Fruit fly (Drosophila melanogaster): ENCODE data around the gene polybromo.

polybromo gene

DNA sequence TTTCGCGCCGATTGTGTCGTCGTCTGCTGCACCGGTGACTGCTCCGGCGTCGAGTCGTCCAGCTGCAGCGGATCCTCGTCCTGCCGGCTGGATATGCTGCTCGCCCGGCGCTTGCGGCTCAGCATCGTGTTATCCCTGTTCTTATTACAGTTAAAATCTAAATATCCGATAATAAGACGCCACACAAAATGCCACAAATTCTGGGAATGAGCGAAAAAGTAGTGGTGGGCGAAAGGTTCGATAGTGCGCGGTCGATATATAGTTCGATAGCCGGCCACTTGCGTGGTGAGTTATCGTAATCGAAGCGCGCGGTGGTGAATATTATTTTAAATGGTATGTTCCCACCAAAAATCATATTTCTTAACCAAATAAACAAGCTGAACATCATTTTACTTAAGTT is at the start of gene polybromo (continued):
- TF ChIP-seq amos (GFP tag; IDR thresholded peaks at IDR 0.05; ENCODE audit: partially characterized antibody): peak; percentile 89
- no peak for TF ChIP-seq CG16779 (GFP tag; IDR thresholded peaks at IDR 0.05)
- no peak for TF ChIP-seq Rfx (GFP tag; IDR thresholded peaks at IDR 0.05)
- no peak for TF ChIP-seq wdn (GFP tag; IDR thresholded peaks at IDR 0.05)
- TF ChIP-seq lov (optimal IDR thresholded peaks at IDR 0.05): no peak
- TF ChIP-seq lov (GFP tag; IDR thresholded peaks at IDR 0.05): no peak
- TF ChIP-seq E2f1 (GFP tag; IDR thresholded peaks at IDR 0.05): peak; percentile 64
- TF ChIP-seq Hsf (GFP tag; optimal IDR thresholded peaks at IDR 0.05): no peak
- no peak for TF ChIP-seq zen (tag; optimal IDR thresholded peaks at IDR 0.05)
- TF ChIP-seq trem (tag; optimal IDR thresholded peaks at IDR 0.05): peak; percentile 51
- no peak for TF ChIP-seq ci (GFP tag; IDR thresholded peaks at IDR 0.05)
- no peak for TF ChIP-seq CG1233 (GFP tag; optimal IDR thresholded peaks at IDR 0.05)
- no peak for TF ChIP-seq pb (GFP tag; optimal IDR thresholded peaks at IDR 0.05)
- TF ChIP-seq CG8765 (GFP tag; IDR thresholded peaks at IDR 0.05): no peak
- TF ChIP-seq pnt (GFP tag; optimal IDR thresholded peaks at IDR 0.05): no peak
- no peak for TF ChIP-seq CG4360 (GFP tag; IDR thresholded peaks at IDR 0.05)
- TF ChIP-seq sisA (GFP tag; IDR thresholded peaks at IDR 0.05): no peak
- no peak for TF ChIP-seq H2.0 (GFP tag; IDR thresholded peaks at IDR 0.05)
- no peak for TF ChIP-seq CG11695 (GFP tag; IDR thresholded peaks at IDR 0.05)
- TF ChIP-seq CG16813 (GFP tag; IDR thresholded peaks at IDR 0.05; ENCODE audit: partially characterized antibody): peak; percentile 73
- no peak for TF ChIP-seq Trl (optimal IDR thresholded peaks at IDR 0.05)
- no peak for TF ChIP-seq Trl (GFP tag; optimal IDR thresholded peaks at IDR 0.05)
- no peak for TF ChIP-seq HmgD (GFP tag; optimal IDR thresholded peaks at IDR 0.05)
- TF ChIP-seq Oli (tag; optimal IDR thresholded peaks at IDR 0.05): no peak
- peak; percentile 76 for TF ChIP-seq MESR4 (GFP tag; optimal IDR thresholded peaks at IDR 0.05)
- no peak for TF ChIP-seq Antp (GFP tag; optimal IDR thresholded peaks at IDR 0.05)
- TF ChIP-seq CG10959 (GFP tag; IDR thresholded peaks at IDR 0.05): no peak
- no peak for TF ChIP-seq CG8290 (GFP tag; optimal IDR thresholded peaks at IDR 0.05)
- no peak for TF ChIP-seq CG8290 (tag; optimal IDR thresholded peaks at IDR 0.05)
- TF ChIP-seq CG34422 (GFP tag; IDR thresholded peaks at IDR 0.05): peak; percentile 84
- peak; percentile 90 for TF ChIP-seq Bgb (GFP tag; IDR thresholded peaks at IDR 0.05; ENCODE audit: partially characterized antibody)
- TF ChIP-seq Dref (GFP tag; IDR thresholded peaks at IDR 0.05): peak; percentile 92
- TF ChIP-seq CG32772 (GFP tag; IDR thresholded peaks at IDR 0.05): no peak
- TF ChIP-seq lbe (GFP tag; optimal IDR thresholded peaks at IDR 0.05): no peak
- TF ChIP-seq Fer2 (tag; optimal IDR thresholded peaks at IDR 0.05): no peak
- TF ChIP-seq CG15011 (GFP tag; optimal IDR thresholded peaks at IDR 0.05): no peak
- TF ChIP-seq gro (GFP tag; optimal IDR thresholded peaks at IDR 0.05): peak; percentile 15
- no peak for TF ChIP-seq CG3726 (GFP tag; IDR thresholded peaks at IDR 0.05)
- TF ChIP-seq fd3F (GFP tag; optimal IDR thresholded peaks at IDR 0.05): no peak
- TF ChIP-seq CG8359 (GFP tag; optimal IDR thresholded peaks at IDR 0.05; ENCODE audit: borderline replicate concordance): no peak

DNA sequence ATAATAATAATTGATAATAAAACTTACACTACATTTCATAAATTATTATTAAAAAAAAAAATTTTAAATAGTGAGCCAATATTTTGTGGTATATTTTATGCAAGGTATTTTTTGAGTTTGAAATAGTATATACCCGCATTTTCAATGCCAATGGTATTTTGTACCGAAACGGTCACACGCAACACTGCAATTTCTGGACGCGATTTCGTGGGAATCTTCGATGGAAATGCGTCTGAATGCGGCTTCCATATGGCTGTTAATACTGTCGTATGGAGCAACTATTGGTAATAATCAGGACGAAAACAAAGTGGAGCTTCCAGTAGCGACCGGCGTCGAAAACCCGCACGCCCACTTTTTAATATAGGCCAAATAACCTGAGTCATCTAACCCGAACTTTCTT is 46.4 kb upstream of the polybromo start, which contains the start of gene Nct:
Gene Nct (plus strand): TSS at position 173 of the 400 bp plus-strand sequence.
- TF ChIP-seq BEAF-32 (GFP tag; optimal IDR thresholded peaks at IDR 0.05) (no peak), en (GFP tag; optimal IDR thresholded peaks at IDR 0.05) (no peak), Poxn (GFP tag; IDR thresholded peaks at IDR 0.05) (no peak), nau (GFP tag; optimal IDR thresholded peaks at IDR 0.05) (no peak), hth (optimal IDR thresholded peaks at IDR 0.05) (no peak), eve (GFP tag; optimal IDR thresholded peaks at IDR 0.05) (no peak), kay (GFP tag; optimal IDR thresholded peaks at IDR 0.05) (peak; percentile 1), MBD-R2 (GFP tag; IDR thresholded peaks at IDR 0.05) (peak; percentile 71; the same call in 1 of the 2 replicates), CG13287 (GFP tag; IDR thresholded peaks at IDR 0.05; ENCODE audit: partially characterized antibody) (peak; percentile 35; the same call in 1 of the 2 replicates), CG31441 (GFP tag; IDR thresholded peaks at IDR 0.05) (no peak), CG15011 (GFP tag; optimal IDR thresholded peaks at IDR 0.05) (no peak), CG4282 (GFP tag; optimal IDR thresholded peaks at IDR 0.05) (no peak), pita (GFP tag; optimal IDR thresholded peaks at IDR 0.05) (no peak), gfzf (GFP tag; optimal IDR thresholded peaks at IDR 0.05) (peak; percentile 75), CG17829 (tag; optimal IDR thresholded peaks at IDR 0.05) (peak; percentile 1), CG2116 (GFP tag; optimal IDR thresholded peaks at IDR 0.05) (peak; percentile 7), CG2678 (tag; optimal IDR thresholded peaks at IDR 0.05) (no peak), ci (GFP tag; IDR thresholded peaks at IDR 0.05) (no peak)
